Worm (Caenorhabditis elegans): ENCODE results near the gene F35D11.1.

- no peak for TF ChIP-seq aly-1 (tag; optimal IDR thresholded peaks at IDR 0.05)
- TF ChIP-seq ama-1 (optimal IDR thresholded peaks at IDR 0.05), result no peak
- TF ChIP-seq ceh-13 (GFP tag; optimal IDR thresholded peaks at IDR 0.05), result no peak
- TF ChIP-seq tbx-37 (GFP tag; conservative IDR thresholded peaks at IDR 0.05), result no peak
- no peak for TF ChIP-seq pes-1 (GFP tag; IDR thresholded peaks at IDR 0.05)
- no peak for TF ChIP-seq flt-1 (GFP tag; IDR thresholded peaks at IDR 0.05)
- no peak for TF ChIP-seq hmg-4 (GFP tag; optimal IDR thresholded peaks at IDR 0.05)
- no peak for TF ChIP-seq tra-4 (tag; optimal IDR thresholded peaks at IDR 0.05)
- no peak for TF ChIP-seq tbx-11 (GFP tag; IDR thresholded peaks at IDR 0.05)
- no peak for TF ChIP-seq hmbx-1 (tag; optimal IDR thresholded peaks at IDR 0.05)
- no peak for TF ChIP-seq hnd-1 (tag; optimal IDR thresholded peaks at IDR 0.05)
- TF ChIP-seq B0310.2 (tag; optimal IDR thresholded peaks at IDR 0.05), result no peak
Measured at ce11 chrII:4676241-4676640, 49.5 kb downstream of the F35D11.1 start.

Data from whole organism, early embryonic.